Fruit fly (Drosophila melanogaster): ENCODE results near the gene PIG-Q.

The PIG-Q gene

dm6 chrX:16403811-16404420 is 45.0 kb downstream of the PIG-Q start:
- TF ChIP-seq rgr (GFP tag; optimal IDR thresholded peaks at IDR 0.05) (no peak), psq (GFP tag; optimal IDR thresholded peaks at IDR 0.05) (peak; percentile 44), Hr78 (GFP tag; optimal IDR thresholded peaks at IDR 0.05) (no peak), sage (GFP tag; optimal IDR thresholded peaks at IDR 0.05) (no peak), sv (GFP tag; optimal IDR thresholded peaks at IDR 0.05) (peak; percentile 61), Jra (GFP tag; optimal IDR thresholded peaks at IDR 0.05) (no peak), dsf (GFP tag; optimal IDR thresholded peaks at IDR 0.05; ENCODE audit: borderline replicate concordance) (no peak), h (GFP tag; optimal IDR thresholded peaks at IDR 0.05) (peak; percentile 82), Rel (GFP tag; optimal IDR thresholded peaks at IDR 0.05) (no peak), Rel (tag; optimal IDR thresholded peaks at IDR 0.05) (no peak), fru (GFP tag; optimal IDR thresholded peaks at IDR 0.05) (peak; percentile 77), HLH106 (tag; optimal IDR thresholded peaks at IDR 0.05) (peak; percentile 33), CG32264 (GFP tag; optimal IDR thresholded peaks at IDR 0.05) (peak; percentile 40), Dfd (GFP tag; optimal IDR thresholded peaks at IDR 0.05) (no peak), foxo (GFP tag; optimal IDR thresholded peaks at IDR 0.05) (peak in 1 of 2 experiments; percentile 73), ey (GFP tag; optimal IDR thresholded peaks at IDR 0.05) (peak; percentile 64), N (GFP tag; optimal IDR thresholded peaks at IDR 0.05) (no peak), OdsH (GFP tag; optimal IDR thresholded peaks at IDR 0.05) (peak; percentile 73), br (GFP tag; optimal IDR thresholded peaks at IDR 0.05) (peak; percentile 56), woc (GFP tag; optimal IDR thresholded peaks at IDR 0.05) (no peak)

dm6 chrX:16404803-16405202 is 45.9 kb downstream of the PIG-Q start, which contains the start of gene CG9981:
Gene CG9981 (minus strand): TSS chrX:16405122.
- TF ChIP-seq CrebA (GFP tag; optimal IDR thresholded peaks at IDR 0.05; ENCODE audit: borderline replicate concordance) (no peak), Rel (GFP tag; optimal IDR thresholded peaks at IDR 0.05) (no peak), Rel (tag; optimal IDR thresholded peaks at IDR 0.05) (peak; percentile 57)

dm6 chrX:16405209-16405608 is 46.3 kb downstream of the PIG-Q start, which contains the start of gene CG4301:
Gene CG4301 (plus strand): TSS chrX:16405509.
- TF ChIP-seq Vsx2 (GFP tag; optimal IDR thresholded peaks at IDR 0.05; ENCODE audit: partially characterized antibody) (no peak), woc (GFP tag; optimal IDR thresholded peaks at IDR 0.05) (no peak)

- TF ChIP-seq Myc (optimal IDR thresholded peaks at IDR 0.05), result no peak
- TF ChIP-seq pan (optimal IDR thresholded peaks at IDR 0.05), result no peak
- TF ChIP-seq usp (GFP tag; optimal IDR thresholded peaks at IDR 0.05), result no peak
- TF ChIP-seq br (GFP tag; optimal IDR thresholded peaks at IDR 0.05), result no peak
- no peak for TF ChIP-seq Jra (GFP tag; optimal IDR thresholded peaks at IDR 0.05)
- no peak for TF ChIP-seq rgr (GFP tag; optimal IDR thresholded peaks at IDR 0.05)
- TF ChIP-seq HLH106 (tag; optimal IDR thresholded peaks at IDR 0.05), result no peak
Measured at dm6 chrX:16406083-16406482, 47.1 kb downstream of the PIG-Q start.
